Fruit fly (Drosophila melanogaster) whole organism, embryonic: ENCODE results near the gene Ir25a.

Source experiments
- Ada2b ChIP-seq: fragments of 200-800 bp; sonication (Bioruptor generic); IDR thresholded peaks from 2 replicates; pipeline ENCODE4 v1.3.6; 2022; ENCODE audit warnings: missing biosample characterization, missing genetic modification characterization
- CG11085 ChIP-seq: fragments of 200-800 bp; sonication (Bioruptor generic); IDR thresholded peaks from 2 replicates; pipeline ENCODE4 v1.3.6; 2022; ENCODE audit warnings: missing biosample characterization, missing genetic modification characterization
- CG11695 ChIP-seq: fragments of 200-800 bp; sonication (Bioruptor generic); IDR thresholded peaks from 3 replicates; pipeline ENCODE4 v1.3.6; 2022; ENCODE audit warnings: missing biosample characterization, missing genetic modification characterization
- CG12104 ChIP-seq: fragments of 200-800 bp; sonication (Bioruptor generic); optimal IDR thresholded peaks from 3 replicates; lab custom pipeline; 2016; ENCODE audit warnings: missing biosample characterization, missing genetic modification characterization
- CG12219 ChIP-seq: fragments of 200-800 bp; sonication (Bioruptor generic); optimal IDR thresholded peaks from 3 replicates; lab custom pipeline; 2018; ENCODE audit warnings: missing biosample characterization, mild to moderate bottlenecking, missing genetic modification characterization
- CG12391 ChIP-seq: fragments of 200-800 bp; sonication (Bioruptor generic); optimal IDR thresholded peaks from 3 replicates; lab custom pipeline; 2018; ENCODE audit warnings: missing biosample characterization, mild to moderate bottlenecking, missing genetic modification characterization, moderate library complexity
- CG13424 ChIP-seq: fragments of 200-800 bp; sonication (Bioruptor generic); optimal IDR thresholded peaks from 2 replicates; lab custom pipeline; 2019; ENCODE audit warnings: missing biosample characterization, mild to moderate bottlenecking, missing genetic modification characterization, moderate library complexity
- CG15479 ChIP-seq: fragments of 200-800 bp; sonication (Bioruptor generic); optimal IDR thresholded peaks from 3 replicates; lab custom pipeline; 2019; ENCODE audit warnings: missing biosample characterization, mild to moderate bottlenecking, missing genetic modification characterization, moderate library complexity
- CG16863 ChIP-seq: fragments of 200-800 bp; sonication (Bioruptor generic); optimal IDR thresholded peaks from 3 replicates; lab custom pipeline; 2016; ENCODE audit warnings: missing biosample characterization, missing genetic modification characterization
- CG2116 ChIP-seq: fragments of 200-800 bp; sonication (Bioruptor generic); optimal IDR thresholded peaks from 3 replicates; lab custom pipeline; 2018; ENCODE audit warnings: missing biosample characterization, mild to moderate bottlenecking, missing genetic modification characterization
- CG2120 ChIP-seq: fragments of 200-800 bp; sonication (Bioruptor generic); optimal IDR thresholded peaks from 3 replicates; lab custom pipeline; 2016; ENCODE audit warnings: missing biosample characterization, missing genetic modification characterization
- CG31224 ChIP-seq: fragments of 200-800 bp; sonication (Bioruptor generic); IDR thresholded peaks from 2 replicates; pipeline ENCODE4 v1.3.6; 2022; ENCODE audit warnings: missing biosample characterization, missing genetic modification characterization
- CG3281 ChIP-seq: fragments of 200-800 bp; sonication (Bioruptor generic); optimal IDR thresholded peaks from 3 replicates; lab custom pipeline; 2017; ENCODE audit warnings: missing biosample characterization, mild to moderate bottlenecking, missing genetic modification characterization
- CG4328 ChIP-seq: fragments of 200-800 bp; sonication (Bioruptor generic); optimal IDR thresholded peaks from 3 replicates; lab custom pipeline; 2017; ENCODE audit warnings: missing biosample characterization, missing genetic modification reagents, missing genetic modification characterization
- CG6654 ChIP-seq: fragments of 200-800 bp; sonication (Bioruptor generic); optimal IDR thresholded peaks from 2 replicates; lab custom pipeline; 2017; ENCODE audit warnings: missing biosample characterization, mild to moderate bottlenecking, missing genetic modification characterization
- Ets65A ChIP-seq: fragments of 200-800 bp; sonication (Bioruptor generic); peaks from one replicate; lab custom pipeline; 2016; ENCODE audit warnings: missing biosample characterization, missing genetic modification characterization
- Gug ChIP-seq: fragments of 200-800 bp; sonication (Bioruptor generic); IDR thresholded peaks from 4 replicates; pipeline ENCODE4 v1.3.6; 2022; ENCODE audit warnings: missing biosample characterization, missing genetic modification characterization
- Lim3 ChIP-seq: fragments of 200-800 bp; sonication (Bioruptor generic); IDR thresholded peaks from 2 replicates; pipeline ENCODE4 v1.3.6; 2022; ENCODE audit warnings: missing biosample characterization, missing genetic modification characterization
- Med ChIP-seq: fragments of 200-800 bp; sonication (Bioruptor generic); peaks from one replicate; lab custom pipeline; 2016; ENCODE audit warnings: missing biosample characterization, missing genetic modification characterization, mild to moderate bottlenecking, inconsistent platforms, moderate library complexity
- NC2β ChIP-seq: fragments of 200-800 bp; sonication (Bioruptor generic); optimal IDR thresholded peaks from 2 replicates; lab custom pipeline; 2016; ENCODE audit warnings: missing biosample characterization, missing genetic modification characterization
- Neu2 ChIP-seq: fragments of 200-800 bp; sonication (Bioruptor generic); optimal IDR thresholded peaks from 3 replicates; lab custom pipeline; 2016; ENCODE audit warnings: missing biosample characterization, missing genetic modification characterization, borderline replicate concordance
- Nf-YA ChIP-seq: fragments of 200-800 bp; sonication (Bioruptor generic); IDR thresholded peaks from 2 replicates; pipeline ENCODE4 v1.3.6; 2022; ENCODE audit warnings: missing biosample characterization, missing genetic modification characterization
- Nf-YC ChIP-seq: fragments of 200-800 bp; optimal IDR thresholded peaks from 3 replicates; lab custom pipeline; 2019; ENCODE audit warnings: missing biosample characterization, mild to moderate bottlenecking, missing genetic modification characterization, moderate library complexity
- Ravus ChIP-seq: fragments of 200-800 bp; sonication (Bioruptor generic); IDR thresholded peaks from 2 replicates; pipeline ENCODE4 v1.3.6; 2022; ENCODE audit warnings: missing biosample characterization, missing genetic modification characterization
- az2 ChIP-seq: fragments of 200-800 bp; sonication (Bioruptor generic); optimal IDR thresholded peaks from 3 replicates; lab custom pipeline; 2016; ENCODE audit warnings: missing biosample characterization, missing genetic modification characterization
- chif ChIP-seq, 2 experiments: fragments of 200-800 bp; sonication (Bioruptor generic); optimal IDR thresholded peaks; 3 replicates each; lab custom pipeline; 2016; ENCODE audit warnings: missing biosample characterization in 2 of 2, missing genetic modification characterization in 2 of 2
- ci ChIP-seq: fragments of 200-800 bp; sonication (Bioruptor generic); IDR thresholded peaks from 3 replicates; pipeline ENCODE4 v1.3.6; 2022; ENCODE audit warnings: missing biosample characterization, missing genetic modification characterization
- cwo ChIP-seq: fragments of 200-800 bp; sonication (Bioruptor generic); optimal IDR thresholded peaks from 3 replicates; lab custom pipeline; 2017; ENCODE audit warnings: missing biosample characterization, missing genetic modification characterization, mild to moderate bottlenecking, moderate library complexity, missing genetic modification reagents
- dan ChIP-seq: fragments of 200-800 bp; sonication (Bioruptor generic); IDR thresholded peaks from 2 replicates; pipeline ENCODE4 v1.3.6; 2022; ENCODE audit warnings: missing biosample characterization, missing genetic modification characterization
- dati ChIP-seq: fragments of 200-800 bp; sonication (Bioruptor generic); IDR thresholded peaks from 2 replicates; pipeline ENCODE4 v1.3.6; 2022; ENCODE audit warnings: missing biosample characterization, missing genetic modification characterization
- ems ChIP-seq: fragments of 200-800 bp; sonication (Bioruptor generic); optimal IDR thresholded peaks from 3 replicates; lab custom pipeline; 2016; ENCODE audit warnings: missing biosample characterization, missing genetic modification characterization
- exex ChIP-seq: fragments of 200-800 bp; sonication (Bioruptor generic); optimal IDR thresholded peaks from 4 replicates; lab custom pipeline; 2018; ENCODE audit warnings: missing biosample characterization, mild to moderate bottlenecking, missing genetic modification characterization, moderate library complexity
- grn ChIP-seq: fragments of 200-800 bp; sonication (Bioruptor generic); optimal IDR thresholded peaks from 3 replicates; lab custom pipeline; 2017; ENCODE audit warnings: missing biosample characterization, missing genetic modification characterization
- her ChIP-seq: fragments of 200-800 bp; sonication (Bioruptor generic); optimal IDR thresholded peaks from 2 replicates; lab custom pipeline; 2016; ENCODE audit warnings: missing biosample characterization, missing genetic modification characterization
- ind ChIP-seq: fragments of 200-800 bp; sonication (Bioruptor generic); optimal IDR thresholded peaks from 3 replicates; lab custom pipeline; 2016; ENCODE audit warnings: missing biosample characterization, missing genetic modification characterization
- maf-S ChIP-seq: fragments of 200-800 bp; sonication (Bioruptor generic); optimal IDR thresholded peaks from 2 replicates; lab custom pipeline; 2016; ENCODE audit warnings: missing biosample characterization, missing genetic modification characterization
- mirr ChIP-seq: fragments of 200-800 bp; sonication (Bioruptor generic); optimal IDR thresholded peaks from 3 replicates; lab custom pipeline; 2018; ENCODE audit warnings: missing biosample characterization, mild to moderate bottlenecking, missing genetic modification characterization
- nerfin-1 ChIP-seq: fragments of 200-800 bp; sonication (Bioruptor generic); optimal IDR thresholded peaks from 3 replicates; lab custom pipeline; 2019; ENCODE audit warnings: missing biosample characterization, mild to moderate bottlenecking, missing genetic modification characterization, moderate library complexity
- org-1 ChIP-seq: fragments of 200-800 bp; sonication (Bioruptor generic); optimal IDR thresholded peaks from 2 replicates; lab custom pipeline; 2017; ENCODE audit warnings: missing biosample characterization, missing genetic modification characterization
- pb ChIP-seq: fragments of 200-800 bp; sonication (Bioruptor generic); optimal IDR thresholded peaks from 3 replicates; lab custom pipeline; 2016; ENCODE audit warnings: missing biosample characterization, missing genetic modification characterization
- pita ChIP-seq: fragments of 200-800 bp; sonication (Bioruptor generic); optimal IDR thresholded peaks from 2 replicates; lab custom pipeline; 2017; ENCODE audit warnings: missing biosample characterization, mild to moderate bottlenecking, missing genetic modification characterization
- ro ChIP-seq: fragments of 200-800 bp; sonication (Bioruptor generic); IDR thresholded peaks from 2 replicates; pipeline ENCODE4 v1.3.6; 2022; ENCODE audit warnings: missing biosample characterization, missing genetic modification characterization
- salm ChIP-seq: fragments of 200-800 bp; sonication (Bioruptor generic); optimal IDR thresholded peaks from 2 replicates; lab custom pipeline; 2018; ENCODE audit warnings: missing biosample characterization, mild to moderate bottlenecking, missing genetic modification characterization
- sc ChIP-seq, 3 experiments: fragments of >200 bp in 2 of 3; fragments of 200-800 bp in 1 of 3; sonication (Bioruptor generic) in 1 of 3; optimal IDR thresholded peaks; 2 replicates in 2 of 3; 3 replicates in 1 of 3; lab custom pipeline; 2017; ENCODE audit warnings: mild to moderate bottlenecking in 1 of 3, missing biosample characterization in 1 of 3, missing genetic modification characterization in 1 of 3, missing genetic modification reagents in 1 of 3
- sna ChIP-seq: fragments of 200-800 bp; sonication (Bioruptor generic); IDR thresholded peaks from 2 replicates; pipeline ENCODE4 v1.3.6; 2022; ENCODE audit warnings: missing biosample characterization, missing genetic modification characterization; ENCODE audit not compliant: partially characterized antibody
- trem ChIP-seq: fragments of 200-800 bp; optimal IDR thresholded peaks from 3 replicates; lab custom pipeline; 2019; ENCODE audit warnings: missing biosample characterization, mild to moderate bottlenecking, missing genetic modification characterization, moderate library complexity
- tx ChIP-seq: fragments of 200-800 bp; sonication (Bioruptor generic); optimal IDR thresholded peaks from 2 replicates; lab custom pipeline; 2016; ENCODE audit warnings: missing biosample characterization, missing genetic modification characterization
- usp ChIP-seq: fragments of >200 bp; optimal IDR thresholded peaks from 2 replicates; lab custom pipeline; 2017; ENCODE audit warnings: missing biosample characterization, missing genetic modification characterization
- vvl ChIP-seq: fragments of 200-800 bp; sonication (Bioruptor generic); IDR thresholded peaks from 2 replicates; pipeline ENCODE4 v1.3.6; 2022; ENCODE audit warnings: missing biosample characterization, missing genetic modification characterization
- yki ChIP-seq: fragments of >200 bp; optimal IDR thresholded peaks from 3 replicates; lab custom pipeline; 2018

Gene Ir25a

DNA sequence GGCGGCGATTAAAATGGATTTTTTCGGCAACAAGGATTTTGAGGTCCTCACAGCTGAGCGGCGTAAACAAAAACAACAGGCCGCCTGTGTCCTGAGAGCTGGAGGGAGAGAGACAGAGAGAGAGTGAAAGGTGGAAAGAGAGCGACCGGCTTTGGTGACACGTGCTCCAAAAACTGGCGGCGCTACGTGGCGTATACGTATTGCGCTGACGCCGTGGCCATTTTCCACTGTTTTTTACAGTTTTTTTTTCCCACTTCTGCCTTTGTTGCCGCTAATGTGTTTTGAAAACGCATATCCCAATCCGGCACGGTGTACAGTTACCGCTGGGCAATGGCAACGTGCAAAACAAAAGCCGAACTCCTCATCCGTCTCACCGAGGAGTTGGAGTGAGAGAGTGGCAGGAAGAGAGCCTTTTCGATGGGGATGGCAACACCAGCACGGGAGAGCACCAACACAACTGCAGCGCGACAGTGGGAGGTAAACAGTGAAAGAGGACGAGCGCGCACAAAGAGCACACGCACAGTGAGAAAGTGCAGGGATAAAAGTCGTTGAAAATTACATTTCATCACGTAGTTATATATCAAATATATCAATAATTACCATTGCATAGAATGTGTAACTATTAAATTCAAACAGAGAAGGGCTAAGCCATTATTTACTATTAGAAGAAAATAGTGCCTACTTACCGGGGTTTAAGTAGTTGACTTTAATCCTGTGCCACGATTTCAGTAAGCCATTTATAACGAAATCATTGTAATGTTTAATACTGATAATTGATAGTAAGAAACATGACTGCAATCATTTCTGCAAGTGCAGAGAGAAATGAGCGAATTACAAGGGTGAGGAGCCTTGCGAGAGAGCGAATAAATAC, 14.4 kb downstream of the Ir25a start (continued):
- TF ChIP-seq cwo (no peak), vvl (no peak; the same call in 1 of the 2 replicates), Gug (GFP tag; lab: Robert Waterston, UW) (peak; percentile 43; the same call in 2 of the 4 replicates), dati (GFP tag; lab: Robert Waterston, UW) (no peak), pb (GFP tag; lab: Kevin White, UChicago) (no peak), NC2β (GFP tag; lab: Kevin White, UChicago) (peak; percentile 15), az2 (peak; percentile 66), Ravus (GFP tag; lab: Robert Waterston, UW) (no peak), CG6654 (GFP tag; lab: Kevin White, UChicago) (peak; percentile 19), chif (GFP tag; optimal IDR thresholded peaks at IDR 0.05; lab: Kevin White, UChicago) (peak in 1 of 2 experiments; percentile 41), ems (peak; percentile 40), tx (no peak), yki (no peak), Ada2b (GFP tag; lab: Robert Waterston, UW) (peak; percentile 48), Nf-YA (GFP tag; lab: Robert Waterston, UW) (0 out of 2 replicates have a peak, but pooled peaks have one; percentile 20), salm (no peak), Ets65A (GFP tag; lab: Kevin White, UChicago) (peak; percentile 92), sc (optimal IDR thresholded peaks at IDR 0.05; lab: Kevin White, UChicago) (no peak), sc (GFP tag; optimal IDR thresholded peaks at IDR 0.05; lab: Kevin White, UChicago) (peak; percentile 70), Lim3 (no peak), CG31224 (GFP tag; lab: Robert Waterston, UW) (no peak; the same call in 1 of the 2 replicates), CG12104 (GFP tag; lab: Kevin White, UChicago) (no peak), usp (GFP tag; lab: Kevin White, UChicago) (no peak), org-1 (GFP tag; lab: Kevin White, UChicago) (peak; percentile 62), CG2116 (peak; percentile 38), dan (GFP tag; lab: Robert Waterston, UW) (no peak), CG2120 (peak; percentile 66), CG16863 (GFP tag; lab: Kevin White, UChicago) (peak; percentile 53), CG13424 (tag; lab: Kevin White, UChicago) (peak; percentile 42), grn (GFP tag; lab: Kevin White, UChicago) (no peak), Neu2 (GFP tag; lab: Kevin White, UChicago) (no peak), Med (GFP tag; lab: Kevin White, UChicago) (peak; percentile 25), CG12391 (tag; lab: Kevin White, UChicago) (peak; percentile 61), nerfin-1 (tag; lab: Kevin White, UChicago) (peak; percentile 32), pita (GFP tag; lab: Kevin White, UChicago) (no peak), sna (GFP tag; lab: Robert Waterston, UW) (no peak), exex (tag; lab: Kevin White, UChicago) (no peak), CG12219 (GFP tag; lab: Kevin White, UChicago) (peak; percentile 63), mirr (GFP tag; lab: Kevin White, UChicago) (no peak), CG15479 (GFP tag; lab: Kevin White, UChicago) (peak; percentile 2), CG3281 (GFP tag; lab: Kevin White, UChicago) (no peak), ind (GFP tag; lab: Kevin White, UChicago) (peak; percentile 46), her (GFP tag; lab: Kevin White, UChicago) (no peak), ro (GFP tag; lab: Robert Waterston, UW) (no peak; the same call in 1 of the 2 replicates), CG11695 (peak; percentile 21; the same call in 1 of the 3 replicates), maf-S (GFP tag; lab: Kevin White, UChicago) (no peak), CG11085 (GFP tag; lab: Robert Waterston, UW) (no peak), ci (GFP tag; lab: Robert Waterston, UW) (peak; percentile 44; the same call in 2 of the 3 replicates), trem (tag; lab: Kevin White, UChicago) (no peak), Nf-YC (peak; percentile 59), CG4328 (GFP tag; lab: Kevin White, UChicago) (peak; percentile 49)
